Worm (Caenorhabditis elegans): ENCODE data around the gene ser-2.

- TF ChIP-seq zag-1 (tag; optimal IDR thresholded peaks at IDR 0.05) = no peak
- no peak for TF ChIP-seq mab-5 (tag; optimal IDR thresholded peaks at IDR 0.05)
- no peak for TF ChIP-seq lin-11 (tag; optimal IDR thresholded peaks at IDR 0.05)
- no peak for TF ChIP-seq ceh-82 (tag; optimal IDR thresholded peaks at IDR 0.05)
- TF ChIP-seq fos-1 (tag; optimal IDR thresholded peaks at IDR 0.05) = no peak
Observed at ce11 chrX:15262875-15263274, 39.9 kb downstream of the ser-2 start.

All from whole organism, L2 larva.